Fruit fly (Drosophila melanogaster) S2 (cell line): Measurements from ENCODE around the gene CG42781.

ENCODE experiments used
- CG8478 ChIP-seq: fragments of >200 bp; optimal IDR thresholded peaks from 2 replicates; lab custom pipeline; 2018
- CTCF ChIP-seq, 2 experiments: fragments of >200 bp; optimal IDR thresholded peaks; 2 replicates each; lab custom pipeline; 2018

Gene CG42781

dm6 chrX:7333858-7334800 lies 48.7 kb downstream of the CG42781 start:
- TF ChIP-seq CG8478 (lab: Kevin White, UChicago) (no peak), CTCF (optimal IDR thresholded peaks at IDR 0.05; lab: Kevin White, UChicago) (no peak)

- TF ChIP-seq CG8478 (lab: Kevin White, UChicago), result no peak
- no peak for TF ChIP-seq CTCF (optimal IDR thresholded peaks at IDR 0.05; lab: Kevin White, UChicago)
Observed at dm6 chrX:7333298-7333743, 49.5 kb downstream of the CG42781 start.
